Worm (Caenorhabditis elegans) whole organism, dauer: ENCODE results near the gene pyk-2.

Experiments
- unc-62 ChIP-seq: sonication (generic microtip); optimal IDR thresholded peaks from 2 replicates; lab custom pipeline; 2017; ENCODE audit warnings: missing biosample characterization, missing genetic modification reagents, missing genetic modification characterization

pyk-2 gene

ce11 chrIV:10909708-10910107 lies at the start of gene pyk-2:
pyk-2 (plus strand) TSS chrIV:10909913.
- TF ChIP-seq unc-62 = no peak

DNA sequence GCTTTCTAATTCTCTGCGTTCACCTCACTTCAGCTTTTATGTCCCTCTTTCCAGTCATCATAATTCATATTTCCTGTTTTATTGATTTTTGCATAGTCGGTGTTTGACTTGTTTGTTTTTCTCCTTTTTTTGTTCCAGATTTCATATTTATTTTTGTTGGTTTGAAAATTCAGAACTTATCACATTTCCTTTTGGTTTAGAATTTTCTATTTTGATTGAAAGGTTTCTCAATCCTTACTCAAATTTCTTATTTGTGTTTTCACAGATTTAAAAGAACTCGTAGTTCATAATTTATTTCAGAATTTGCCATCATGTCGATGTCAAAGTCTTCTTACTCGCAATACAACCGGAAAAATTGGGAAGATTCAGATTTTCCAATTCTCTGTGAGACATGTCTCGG lies 48.6 kb upstream of the pyk-2 start, which contains the start of gene rbm-22:
Gene rbm-22, plus strand, starts transcription at position 301 of the 400 bp plus-strand sequence.
- no peak for TF ChIP-seq unc-62

DNA sequence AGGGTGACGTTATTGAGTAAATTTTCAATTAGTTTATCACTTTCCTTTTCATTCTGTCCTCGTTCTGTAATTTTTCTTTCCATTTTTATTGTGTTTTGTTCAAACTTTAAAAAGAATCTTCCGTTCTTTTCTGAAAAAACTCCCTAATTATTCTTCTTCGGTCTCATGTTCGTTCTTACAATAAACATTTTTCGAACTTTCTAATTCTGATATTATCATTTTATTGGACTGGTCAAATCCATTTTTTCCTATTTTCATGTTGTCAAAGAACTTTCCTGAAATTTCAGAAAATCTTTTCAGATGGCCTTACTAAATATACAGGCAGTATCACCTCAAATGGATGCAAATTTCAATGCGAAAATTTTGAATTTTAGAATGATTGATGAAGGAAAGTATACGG lies 45.7 kb upstream of the pyk-2 start, which contains the start of gene nish-1:
Gene nish-1, plus strand, starts transcription at position 301 of the 400 bp plus-strand sequence.
- no peak for TF ChIP-seq unc-62

ce11 chrIV:10867370-10868146 lies 42.2 kb upstream of the pyk-2 start:
- TF ChIP-seq unc-62 = no peak

- no peak for TF ChIP-seq unc-62
These were observed 41.0 kb upstream of the pyk-2 start, which contains the start of gene F13E9.11 for ce11 chrIV:10868629-10869251. F13E9.11 (minus strand) TSS chrIV:10869135.

ce11 chrIV:10869642-10870041 lies 40.1 kb upstream of the pyk-2 start:
- no peak for TF ChIP-seq unc-62

- no peak for TF ChIP-seq unc-62
These were observed 39.6 kb upstream of the pyk-2 start for ce11 chrIV:10870158-10870557.

- no peak for TF ChIP-seq unc-62
These were observed 35.2 kb upstream of the pyk-2 start, which contains the start of gene F13E9.12 for ce11 chrIV:10874527-10874926. F13E9.12 (minus strand) TSS chrIV:10874627.

ce11 chrIV:10876844-10877243 lies 32.9 kb upstream of the pyk-2 start, which contains the start of gene fipr-14:
fipr-14 (plus strand) TSS chrIV:10877144.
- no peak for TF ChIP-seq unc-62

DNA sequence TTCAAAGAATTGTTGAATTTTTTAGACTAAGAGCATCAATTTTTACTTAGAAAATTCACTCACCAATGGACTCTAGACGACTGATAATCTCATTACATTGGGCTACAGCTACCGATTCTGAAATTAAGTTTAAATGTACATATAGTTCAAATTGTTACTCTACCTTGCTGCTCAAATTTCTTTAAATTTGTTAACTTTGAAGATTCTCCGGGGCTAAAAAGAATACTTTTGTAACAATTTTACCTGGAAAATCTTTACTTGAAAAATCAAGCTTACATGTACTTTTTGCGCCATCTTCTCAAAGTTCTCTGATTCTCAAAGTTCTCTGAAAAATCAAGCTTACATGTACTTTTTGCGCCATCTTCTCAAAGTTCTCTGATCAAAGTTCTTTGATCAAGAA lies 30.2 kb upstream of the pyk-2 start, which contains the start of gene sdz-13:
Gene sdz-13, minus strand, starts transcription at position 101 of the 400 bp plus-strand sequence.
- no peak for TF ChIP-seq unc-62

ce11 chrIV:10880264-10880663 lies 29.4 kb upstream of the pyk-2 start, which contains the start of gene fipr-15:
fipr-15 (plus strand) TSS chrIV:10880564.
- no peak for TF ChIP-seq unc-62

DNA sequence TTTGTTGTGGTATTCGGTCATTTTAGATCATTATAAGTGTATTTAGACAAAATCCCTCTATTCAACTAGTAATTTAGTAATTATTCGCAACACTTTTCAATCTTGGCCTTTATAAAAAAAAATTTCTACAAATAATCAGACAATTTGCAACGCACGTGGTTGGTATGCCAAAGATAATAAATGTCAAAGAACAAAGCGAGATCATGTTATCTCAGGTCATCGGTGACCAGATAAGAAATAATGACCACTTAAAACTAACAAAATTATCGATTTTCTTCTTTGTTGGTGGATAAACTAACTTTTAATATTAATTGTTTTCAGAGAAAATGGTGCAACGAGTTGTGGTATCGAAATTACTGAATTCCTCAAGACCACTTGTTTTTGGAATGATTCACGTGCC lies 28.5 kb upstream of the pyk-2 start, which contains the start of gene F13E9.13:
Gene F13E9.13, plus strand, starts transcription at position 317 of the 400 bp plus-strand sequence.
- TF ChIP-seq unc-62 = no peak

- TF ChIP-seq unc-62 = no peak
These were observed 25.4 kb upstream of the pyk-2 start, which contains the start of gene F13E9.5 for ce11 chrIV:10884263-10884662. F13E9.5 (minus strand) TSS chrIV:10884363.

DNA sequence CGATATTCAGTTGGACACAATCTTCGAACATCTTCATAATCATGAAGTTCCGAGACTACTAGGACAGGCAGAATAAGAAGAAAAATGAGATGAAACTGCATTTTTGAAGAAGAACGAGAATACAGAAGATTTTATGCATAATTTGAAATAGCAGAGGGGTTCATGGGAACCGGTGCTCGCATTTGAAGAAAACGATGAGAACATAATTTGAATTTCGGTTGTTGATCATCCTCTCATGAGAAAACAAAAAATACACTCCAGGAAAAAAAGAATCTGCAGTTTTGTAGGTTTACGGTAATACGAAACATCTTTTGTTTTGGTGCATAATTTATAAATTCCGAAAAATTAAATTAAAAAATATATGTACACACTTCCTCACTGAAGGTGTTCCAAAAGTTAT lies 23.8 kb upstream of the pyk-2 start, which contains the start of gene srlf-11:
Gene srlf-11, minus strand, starts transcription at position 101 of the 400 bp plus-strand sequence.
- TF ChIP-seq unc-62 = no peak

DNA sequence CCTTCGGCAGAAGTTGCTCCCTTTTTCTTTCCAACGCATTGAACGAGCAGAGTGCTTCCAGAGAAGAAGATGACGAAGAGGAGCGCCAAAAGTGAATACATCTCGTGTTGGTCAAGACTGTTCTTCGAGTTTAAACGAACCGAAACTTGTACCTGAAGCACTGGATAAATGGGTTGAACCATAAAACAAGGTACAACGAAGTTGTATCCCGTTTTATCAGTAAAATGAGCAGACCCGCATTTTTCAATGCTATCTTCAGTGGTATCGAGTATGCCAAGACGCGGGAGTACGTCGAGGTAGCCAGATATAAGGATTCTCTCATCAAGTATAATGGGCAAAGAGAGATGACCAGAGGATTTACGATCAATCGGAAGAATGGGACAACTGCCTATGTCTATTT lies 22.4 kb upstream of the pyk-2 start, which contains the start of gene F13E9.16:
Gene F13E9.16, minus strand, starts transcription at position 101 of the 400 bp plus-strand sequence.
- no peak for TF ChIP-seq unc-62

- TF ChIP-seq unc-62 = no peak
These were observed 19.8 kb upstream of the pyk-2 start, which contains the start of gene F13E9.15 for ce11 chrIV:10889820-10890462. F13E9.15 (minus strand) TSS chrIV:10889870.

DNA sequence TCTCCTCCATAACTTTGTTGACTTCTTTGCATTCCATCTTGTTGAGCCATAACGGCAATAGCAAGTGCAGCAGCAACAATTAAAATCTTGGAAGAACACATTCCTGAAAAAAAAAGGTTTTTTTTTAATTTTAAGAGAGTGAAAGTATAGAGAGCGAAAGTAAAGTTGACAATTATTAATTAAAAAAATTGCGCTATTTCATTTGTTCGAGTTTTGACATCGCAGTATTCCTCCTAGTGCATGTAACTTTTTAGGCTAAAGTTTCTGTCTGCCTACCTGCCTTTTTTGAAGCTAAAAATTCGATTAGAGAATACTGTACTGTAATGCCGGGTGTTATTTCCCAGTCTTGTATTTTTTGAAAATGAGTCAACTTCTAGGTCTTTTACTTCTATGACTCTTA lies 17.7 kb upstream of the pyk-2 start, which contains the start of gene srlf-12:
Gene srlf-12, minus strand, starts transcription at position 101 of the 400 bp plus-strand sequence.
- TF ChIP-seq unc-62 = no peak
